Fruit fly (Drosophila melanogaster) whole organism, embryonic: Measurements from ENCODE around the gene CG6465.

ENCODE experiments used
- Atf3 ChIP-seq: fragments of 200-800 bp; sonication (Bioruptor generic); optimal IDR thresholded peaks from 3 replicates; lab custom pipeline; 2016; ENCODE audit warnings: missing biosample characterization, missing genetic modification characterization
- Bteb2 ChIP-seq: fragments of 200-800 bp; sonication (Bioruptor generic); optimal IDR thresholded peaks from 2 replicates; lab custom pipeline; 2016; ENCODE audit warnings: missing biosample characterization, missing genetic modification characterization
- CG10209 ChIP-seq: fragments of 200-800 bp; sonication (Bioruptor generic); optimal IDR thresholded peaks from 3 replicates; lab custom pipeline; 2017; ENCODE audit warnings: missing biosample characterization, mild to moderate bottlenecking, missing genetic modification characterization, missing genetic modification reagents
- CG10366 ChIP-seq: fragments of 200-800 bp; sonication (Bioruptor generic); IDR thresholded peaks from 2 replicates; pipeline ENCODE4 v1.3.6; 2022; ENCODE audit warnings: missing biosample characterization, missing genetic modification characterization
- CG10565 ChIP-seq: fragments of 200-800 bp; sonication (Bioruptor generic); optimal IDR thresholded peaks from 3 replicates; lab custom pipeline; 2016; ENCODE audit warnings: missing biosample characterization, mild to moderate bottlenecking, missing genetic modification characterization
- CG12659 ChIP-seq: fragments of 200-800 bp; sonication (Bioruptor generic); optimal IDR thresholded peaks from 3 replicates; lab custom pipeline; 2017; ENCODE audit warnings: mild to moderate bottlenecking, missing biosample characterization, missing genetic modification reagents, missing genetic modification characterization
- CG14860 ChIP-seq: fragments of 200-800 bp; sonication (Bioruptor generic); IDR thresholded peaks from 3 replicates; pipeline ENCODE4 v1.3.6; 2022; ENCODE audit warnings: missing biosample characterization, missing genetic modification characterization; ENCODE audit not compliant: partially characterized antibody
- CG1602 ChIP-seq: fragments of 200-800 bp; sonication (Bioruptor generic); optimal IDR thresholded peaks from 3 replicates; lab custom pipeline; 2016; ENCODE audit warnings: missing biosample characterization, missing genetic modification characterization
- CG2712 ChIP-seq: fragments of 200-800 bp; optimal IDR thresholded peaks from 3 replicates; lab custom pipeline; 2019; ENCODE audit warnings: missing biosample characterization, mild to moderate bottlenecking, missing genetic modification characterization, moderate library complexity
- CG2889 ChIP-seq: fragments of 200-800 bp; sonication (Bioruptor generic); IDR thresholded peaks from 3 replicates; pipeline ENCODE4 v1.3.6; 2022; ENCODE audit warnings: missing biosample characterization, missing genetic modification characterization
- CG3847 ChIP-seq: fragments of 200-800 bp; sonication (Bioruptor generic); IDR thresholded peaks from 2 replicates; pipeline ENCODE4 v1.3.6; 2022; ENCODE audit warnings: missing biosample characterization, missing genetic modification characterization
- CG7357 ChIP-seq: fragments of 200-800 bp; sonication (Bioruptor generic); IDR thresholded peaks from 3 replicates; pipeline ENCODE4 v1.3.6; 2022; ENCODE audit warnings: missing biosample characterization, missing genetic modification characterization
- CG7963 ChIP-seq: fragments of 200-800 bp; sonication (Bioruptor generic); IDR thresholded peaks from 3 replicates; pipeline ENCODE4 v1.3.6; 2022; ENCODE audit warnings: missing biosample characterization, missing genetic modification characterization; ENCODE audit not compliant: partially characterized antibody
- CG8944 ChIP-seq: fragments of 200-800 bp; sonication (Bioruptor generic); optimal IDR thresholded peaks from 3 replicates; lab custom pipeline; 2016; ENCODE audit warnings: missing biosample characterization, missing genetic modification characterization
- CG9437 ChIP-seq: fragments of 200-800 bp; sonication (Bioruptor generic); optimal IDR thresholded peaks from 2 replicates; lab custom pipeline; 2018; ENCODE audit warnings: missing biosample characterization, mild to moderate bottlenecking, missing genetic modification characterization
- Chrac-16 ChIP-seq: fragments of 200-800 bp; sonication (Bioruptor generic); optimal IDR thresholded peaks from 3 replicates; lab custom pipeline; 2016; ENCODE audit warnings: missing biosample characterization, missing genetic modification characterization
- D19A ChIP-seq: fragments of 200-800 bp; optimal IDR thresholded peaks from 3 replicates; lab custom pipeline; 2019; ENCODE audit warnings: missing biosample characterization, mild to moderate bottlenecking, missing genetic modification characterization, moderate library complexity
- Dll ChIP-seq: fragments of 200-800 bp; sonication (Bioruptor generic); IDR thresholded peaks from 4 replicates; pipeline ENCODE4 v1.3.6; 2022; ENCODE audit warnings: missing biosample characterization, missing genetic modification characterization; ENCODE audit not compliant: partially characterized antibody
- E2f1 ChIP-seq: fragments of 200-800 bp; sonication (Bioruptor generic); IDR thresholded peaks from 2 replicates; pipeline ENCODE4 v1.3.6; 2022; ENCODE audit warnings: missing biosample characterization, missing genetic modification characterization
- E2f2 ChIP-seq: fragments of 200-800 bp; sonication (Bioruptor generic); IDR thresholded peaks from 2 replicates; pipeline ENCODE4 v1.3.6; 2022; ENCODE audit warnings: missing biosample characterization, missing genetic modification characterization
- Eip74EF ChIP-seq, 2 experiments: fragments of 200-800 bp in 1 of 2; fragments of >200 bp in 1 of 2; sonication (Bioruptor generic) in 1 of 2; optimal IDR thresholded peaks; 2 replicates each; lab custom pipeline; 2017 to 2019; ENCODE audit warnings: missing biosample characterization in 2 of 2, missing genetic modification characterization in 2 of 2, mild to moderate bottlenecking in 1 of 2, moderate library complexity in 1 of 2
- H15 ChIP-seq: fragments of 200-800 bp; sonication (Bioruptor generic); IDR thresholded peaks from 3 replicates; pipeline ENCODE4 v1.3.6; 2022; ENCODE audit warnings: missing biosample characterization, missing genetic modification characterization
- Hey ChIP-seq: fragments of 200-800 bp; sonication (Bioruptor generic); optimal IDR thresholded peaks from 3 replicates; lab custom pipeline; 2018; ENCODE audit warnings: missing biosample characterization, mild to moderate bottlenecking, missing genetic modification characterization
- Hr39 ChIP-seq: fragments of >200 bp; optimal IDR thresholded peaks from 2 replicates; lab custom pipeline; 2017
- Mes4 ChIP-seq: fragments of 200-800 bp; sonication (Bioruptor generic); optimal IDR thresholded peaks from 2 replicates; lab custom pipeline; 2016; ENCODE audit warnings: missing biosample characterization, missing genetic modification characterization
- Sox100B ChIP-seq: fragments of 200-800 bp; sonication (Bioruptor generic); optimal IDR thresholded peaks from 3 replicates; lab custom pipeline; 2018; ENCODE audit warnings: missing biosample characterization, mild to moderate bottlenecking, missing genetic modification characterization
- Sox102F ChIP-seq: fragments of 200-800 bp; sonication (Bioruptor generic); optimal IDR thresholded peaks from 2 replicates; lab custom pipeline; 2018; ENCODE audit warnings: missing biosample characterization, mild to moderate bottlenecking, missing genetic modification characterization, moderate library complexity
- Vsx1 ChIP-seq: fragments of 200-800 bp; sonication (Bioruptor generic); optimal IDR thresholded peaks from 2 replicates; lab custom pipeline; 2017; ENCODE audit warnings: missing biosample characterization, mild to moderate bottlenecking, missing genetic modification characterization, missing genetic modification reagents
- YL-1 ChIP-seq: fragments of 200-800 bp; sonication (Bioruptor generic); optimal IDR thresholded peaks from 3 replicates; lab custom pipeline; 2017; ENCODE audit warnings: missing biosample characterization, mild to moderate bottlenecking, missing genetic modification characterization
- ap ChIP-seq: fragments of 200-800 bp; sonication (Bioruptor generic); IDR thresholded peaks from 2 replicates; pipeline ENCODE4 v1.3.6; 2022; ENCODE audit warnings: missing biosample characterization, missing genetic modification characterization
- ase ChIP-seq: fragments of 200-800 bp; sonication (Bioruptor generic); IDR thresholded peaks from 3 replicates; pipeline ENCODE4 v1.3.6; 2022; ENCODE audit warnings: missing biosample characterization, missing genetic modification characterization
- danr ChIP-seq: fragments of 200-800 bp; sonication (Bioruptor generic); IDR thresholded peaks from 2 replicates; pipeline ENCODE4 v1.3.6; 2022; ENCODE audit warnings: missing biosample characterization, missing genetic modification characterization
- fd102C ChIP-seq: fragments of 200-800 bp; sonication (Bioruptor generic); optimal IDR thresholded peaks from 2 replicates; lab custom pipeline; 2018; ENCODE audit warnings: missing biosample characterization, mild to moderate bottlenecking, missing genetic modification characterization, moderate library complexity
- fd64A ChIP-seq: fragments of 200-800 bp; sonication (Bioruptor generic); optimal IDR thresholded peaks from 3 replicates; lab custom pipeline; 2018; ENCODE audit warnings: missing biosample characterization, mild to moderate bottlenecking, missing genetic modification characterization
- jing ChIP-seq: fragments of 200-800 bp; sonication (Bioruptor generic); optimal IDR thresholded peaks from 2 replicates; lab custom pipeline; 2018; ENCODE audit warnings: missing biosample characterization, mild to moderate bottlenecking, missing genetic modification characterization
- nau ChIP-seq: fragments of 200-800 bp; sonication (Bioruptor generic); optimal IDR thresholded peaks from 3 replicates; lab custom pipeline; 2017; ENCODE audit warnings: missing biosample characterization, mild to moderate bottlenecking, missing genetic modification characterization, missing genetic modification reagents
- odd ChIP-seq: fragments of 200-800 bp; sonication (Bioruptor generic); optimal IDR thresholded peaks from 2 replicates; lab custom pipeline; 2017; ENCODE audit warnings: missing biosample characterization, mild to moderate bottlenecking, missing genetic modification characterization
- p53 ChIP-seq: fragments of 200-800 bp; sonication (Bioruptor generic); optimal IDR thresholded peaks from 2 replicates; lab custom pipeline; 2016; ENCODE audit warnings: missing biosample characterization, missing genetic modification characterization
- prd ChIP-seq, 3 experiments: fragments of >200 bp in 2 of 3; fragments of 200-800 bp in 1 of 3; sonication (Bioruptor generic) in 1 of 3; optimal IDR thresholded peaks in 2 of 3; IDR thresholded peaks in 1 of 3; 2 replicates in 2 of 3; 3 replicates in 1 of 3; pipeline versions ENCODE4 v1.3.6 to Lab custom; 2017 to 2022; ENCODE audit warnings: missing biosample characterization in 1 of 3, missing genetic modification characterization in 1 of 3
- pros ChIP-seq: fragments of 200-800 bp; sonication (Bioruptor generic); optimal IDR thresholded peaks from 3 replicates; lab custom pipeline; 2019; ENCODE audit warnings: missing biosample characterization, mild to moderate bottlenecking, missing genetic modification characterization, moderate library complexity
- pum ChIP-seq: fragments of 200-800 bp; sonication (Bioruptor generic); optimal IDR thresholded peaks from 2 replicates; lab custom pipeline; 2016; ENCODE audit warnings: missing biosample characterization, missing genetic modification characterization
- rib ChIP-seq: fragments of 200-800 bp; sonication (Bioruptor generic); IDR thresholded peaks from 2 replicates; pipeline ENCODE4 v1.3.6; 2022; ENCODE audit warnings: missing biosample characterization, missing genetic modification characterization
- ro ChIP-seq: fragments of 200-800 bp; sonication (Bioruptor generic); IDR thresholded peaks from 2 replicates; pipeline ENCODE4 v1.3.6; 2022; ENCODE audit warnings: missing biosample characterization, missing genetic modification characterization
- seq ChIP-seq: fragments of 200-800 bp; sonication (Bioruptor generic); IDR thresholded peaks from 2 replicates; pipeline ENCODE4 v1.3.6; 2022; ENCODE audit warnings: missing biosample characterization, missing genetic modification characterization
- sisA ChIP-seq: fragments of 200-800 bp; sonication (Bioruptor generic); IDR thresholded peaks from 2 replicates; pipeline ENCODE4 v1.3.6; 2022; ENCODE audit warnings: missing biosample characterization, missing genetic modification characterization
- slbo ChIP-seq: fragments of 200-800 bp; sonication (Bioruptor generic); IDR thresholded peaks from 2 replicates; pipeline ENCODE4 v1.3.6; 2022; ENCODE audit warnings: missing biosample characterization, missing genetic modification characterization
- tio ChIP-seq: fragments of 200-800 bp; sonication (Bioruptor generic); optimal IDR thresholded peaks from 2 replicates; lab custom pipeline; 2017; ENCODE audit warnings: missing biosample characterization, missing genetic modification characterization, inconsistent platforms
- twi ChIP-seq: fragments of 200-800 bp; optimal IDR thresholded peaks from 2 replicates; lab custom pipeline; 2019; ENCODE audit warnings: missing biosample characterization, mild to moderate bottlenecking, missing genetic modification characterization, moderate library complexity
- yki ChIP-seq: fragments of >200 bp; optimal IDR thresholded peaks from 3 replicates; lab custom pipeline; 2018

CG6465 gene

dm6 chr3R:10680825-10681681 is 4.0 kb upstream of the CG6465 start, which contains the start of gene Phyhd1 (continued):
- TF ChIP-seq CG7963 (GFP tag; lab: Robert Waterston, UW) (no peak), nau (GFP tag; lab: Kevin White, UChicago) (peak; percentile 94), Vsx1 (GFP tag; lab: Kevin White, UChicago) (peak; percentile 90), prd (optimal IDR thresholded peaks at IDR 0.05; lab: Kevin White, UChicago) (no peak), prd (GFP tag; IDR thresholded peaks at IDR 0.05; lab: Robert Waterston, UW) (peak; percentile 96), Bteb2 (GFP tag; lab: Kevin White, UChicago) (peak; percentile 95), CG3847 (GFP tag; lab: Robert Waterston, UW) (peak; percentile 92), Chrac-16 (GFP tag; lab: Kevin White, UChicago) (peak; percentile 96), Hey (tag; lab: Kevin White, UChicago) (peak; percentile 49), odd (peak; percentile 89), pum (GFP tag; lab: Kevin White, UChicago) (peak; percentile 90), CG2889 (GFP tag; lab: Robert Waterston, UW) (peak; percentile 89), E2f2 (GFP tag; lab: Robert Waterston, UW) (peak; percentile 76), twi (tag; lab: Kevin White, UChicago) (peak; percentile 98), Hr39 (no peak), Atf3 (GFP tag; lab: Kevin White, UChicago) (peak; percentile 91), CG1602 (peak; percentile 95), CG10565 (GFP tag; lab: Kevin White, UChicago) (peak; percentile 84), sisA (GFP tag; lab: Robert Waterston, UW) (peak; percentile 93), CG7357 (GFP tag; lab: Robert Waterston, UW) (peak; percentile 87), CG10366 (GFP tag; lab: Robert Waterston, UW) (peak; percentile 93), YL-1 (GFP tag; lab: Kevin White, UChicago) (peak; percentile 46), yki (lab: Kevin White, UChicago) (no peak), ro (GFP tag; lab: Robert Waterston, UW) (peak; percentile 75), tio (GFP tag; lab: Kevin White, UChicago) (peak; percentile 93), E2f1 (GFP tag; lab: Robert Waterston, UW) (peak; percentile 94), jing (GFP tag; lab: Kevin White, UChicago) (peak; percentile 90), fd64A (GFP tag; lab: Kevin White, UChicago) (peak; percentile 71), H15 (GFP tag; lab: Robert Waterston, UW) (peak; percentile 87), seq (GFP tag; lab: Robert Waterston, UW) (peak; percentile 93), CG2712 (tag; lab: Kevin White, UChicago) (peak; percentile 96), p53 (GFP tag; lab: Kevin White, UChicago) (peak; percentile 39), CG10209 (GFP tag; lab: Kevin White, UChicago) (peak; percentile 95), D19A (tag; lab: Kevin White, UChicago) (peak; percentile 100), slbo (GFP tag; lab: Robert Waterston, UW) (peak; percentile 96), fd102C (no peak), Mes4 (peak; percentile 93), Sox102F (GFP tag; lab: Kevin White, UChicago) (peak; percentile 96), rib (GFP tag; lab: Robert Waterston, UW) (peak; percentile 84), ap (peak; percentile 89), ase (peak; percentile 83), CG8944 (GFP tag; lab: Kevin White, UChicago) (peak; percentile 94), CG12659 (peak; percentile 93), CG14860 (no peak), CG9437 (GFP tag; lab: Kevin White, UChicago) (peak; percentile 87), Dll (GFP tag; lab: Robert Waterston, UW) (no peak), Sox100B (peak; percentile 89), danr (GFP tag; lab: Robert Waterston, UW) (peak; percentile 70), Eip74EF (GFP tag; optimal IDR thresholded peaks at IDR 0.05; lab: Kevin White, UChicago) (peak in 1 of 2 experiments; percentile 91), pros (peak; percentile 16)
